Fruit fly (Drosophila melanogaster): ENCODE results near the gene Mtr4.
A peak's percentile ranks its signal among the peaks of the same experiment; 100 is the strongest.

Gene Mtr4

DNA sequence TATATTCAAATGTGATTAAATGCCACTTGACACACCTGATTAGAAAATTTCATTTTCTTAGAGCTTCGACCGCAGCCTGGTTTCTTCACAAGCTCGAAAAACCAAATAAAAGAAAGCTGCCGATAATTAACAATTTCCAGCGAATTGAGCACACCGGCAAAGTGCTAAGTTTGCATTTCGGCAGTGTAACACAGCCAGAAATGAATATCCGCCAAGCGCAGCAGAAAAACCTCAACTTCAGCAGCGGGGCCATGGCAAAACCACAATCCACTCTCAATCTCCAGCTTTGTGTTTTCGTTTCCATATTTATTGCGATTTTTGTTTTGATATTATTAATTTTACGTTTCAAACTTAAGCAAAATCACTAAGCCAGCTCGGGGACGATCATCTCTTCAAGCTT lies 2.8 kb upstream of the Mtr4 start:
- TF ChIP-seq CG17801 (GFP tag; optimal IDR thresholded peaks at IDR 0.05; ENCODE audit: partially characterized antibody), result peak; percentile 50

DNA sequence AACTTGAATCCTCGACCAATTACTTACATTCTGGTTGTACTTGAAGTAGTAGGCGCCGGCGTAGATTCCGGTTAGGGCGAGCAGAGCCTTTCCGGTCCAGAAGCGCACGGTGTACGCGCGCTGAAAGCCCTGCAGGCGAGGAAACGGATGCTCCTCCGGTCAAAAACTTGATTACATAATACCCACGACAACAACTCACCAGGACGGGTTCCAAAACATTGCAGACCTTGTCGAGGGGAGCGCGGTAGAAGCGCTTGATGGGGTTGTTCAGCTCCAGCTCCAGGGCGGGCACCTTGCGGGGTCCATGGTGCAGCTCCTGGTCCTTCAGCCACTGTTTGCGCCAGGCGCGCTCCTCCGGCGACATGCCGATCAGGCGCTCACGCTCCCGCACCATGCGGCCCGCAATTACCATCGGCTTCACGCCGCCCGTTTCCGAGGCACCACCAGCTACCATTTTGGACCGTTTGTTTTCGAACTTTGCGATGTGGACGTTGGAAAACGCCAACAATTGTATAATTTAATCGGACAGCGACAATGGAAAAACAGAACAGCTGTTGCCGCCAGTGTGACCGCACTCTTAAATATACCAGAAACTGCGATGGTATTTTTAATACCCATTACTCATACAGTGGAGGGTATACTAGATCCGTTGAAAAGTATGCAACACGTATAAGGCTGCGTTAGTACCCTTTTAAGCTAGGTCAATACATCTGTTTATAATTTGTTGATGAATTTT lies 1.4 kb upstream of the Mtr4 start, which contains the start of gene ND-B17:
Gene ND-B17, minus strand, starts transcription at position 556 of the 736 bp plus-strand sequence.
- TF ChIP-seq CG17801 (GFP tag; optimal IDR thresholded peaks at IDR 0.05; ENCODE audit: partially characterized antibody), result no peak

DNA sequence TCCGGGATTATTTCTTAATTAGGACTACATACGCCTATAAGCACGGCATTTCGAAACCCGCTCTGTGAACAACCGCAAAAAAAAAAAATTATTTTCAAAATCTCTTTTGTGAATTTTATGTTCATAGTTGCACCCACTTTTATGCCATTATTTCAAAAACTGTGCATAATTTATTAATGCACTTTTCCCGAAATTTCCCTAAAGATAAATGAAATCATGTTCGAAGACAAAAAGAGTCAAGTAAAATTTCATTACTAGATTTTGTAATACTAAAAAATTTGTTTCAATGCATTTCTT lies 856 bp upstream of the Mtr4 start:
- no peak for TF ChIP-seq CG17801 (GFP tag; optimal IDR thresholded peaks at IDR 0.05; ENCODE audit: partially characterized antibody)

DNA sequence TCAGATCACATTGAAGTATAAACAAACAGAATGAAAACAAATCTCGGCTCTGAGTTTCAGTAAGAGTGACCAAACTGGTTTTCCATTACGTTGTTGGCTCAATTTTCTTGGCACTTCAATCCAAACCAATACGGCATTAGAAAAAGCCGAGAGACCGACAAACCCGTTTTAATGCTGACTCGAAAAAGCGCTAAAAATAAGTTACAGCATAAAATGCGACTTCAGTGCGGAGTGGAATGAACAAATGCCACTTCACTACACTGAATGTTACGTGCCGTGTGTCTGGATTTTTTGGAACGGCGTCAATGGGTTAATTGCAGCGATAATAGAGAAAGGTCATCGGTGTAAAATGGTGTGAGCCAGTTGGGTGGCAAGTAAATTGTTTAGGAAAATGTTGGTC lies 8.6 kb downstream of the Mtr4 start:
- no peak for TF ChIP-seq CG17801 (GFP tag; optimal IDR thresholded peaks at IDR 0.05; ENCODE audit: partially characterized antibody)

DNA sequence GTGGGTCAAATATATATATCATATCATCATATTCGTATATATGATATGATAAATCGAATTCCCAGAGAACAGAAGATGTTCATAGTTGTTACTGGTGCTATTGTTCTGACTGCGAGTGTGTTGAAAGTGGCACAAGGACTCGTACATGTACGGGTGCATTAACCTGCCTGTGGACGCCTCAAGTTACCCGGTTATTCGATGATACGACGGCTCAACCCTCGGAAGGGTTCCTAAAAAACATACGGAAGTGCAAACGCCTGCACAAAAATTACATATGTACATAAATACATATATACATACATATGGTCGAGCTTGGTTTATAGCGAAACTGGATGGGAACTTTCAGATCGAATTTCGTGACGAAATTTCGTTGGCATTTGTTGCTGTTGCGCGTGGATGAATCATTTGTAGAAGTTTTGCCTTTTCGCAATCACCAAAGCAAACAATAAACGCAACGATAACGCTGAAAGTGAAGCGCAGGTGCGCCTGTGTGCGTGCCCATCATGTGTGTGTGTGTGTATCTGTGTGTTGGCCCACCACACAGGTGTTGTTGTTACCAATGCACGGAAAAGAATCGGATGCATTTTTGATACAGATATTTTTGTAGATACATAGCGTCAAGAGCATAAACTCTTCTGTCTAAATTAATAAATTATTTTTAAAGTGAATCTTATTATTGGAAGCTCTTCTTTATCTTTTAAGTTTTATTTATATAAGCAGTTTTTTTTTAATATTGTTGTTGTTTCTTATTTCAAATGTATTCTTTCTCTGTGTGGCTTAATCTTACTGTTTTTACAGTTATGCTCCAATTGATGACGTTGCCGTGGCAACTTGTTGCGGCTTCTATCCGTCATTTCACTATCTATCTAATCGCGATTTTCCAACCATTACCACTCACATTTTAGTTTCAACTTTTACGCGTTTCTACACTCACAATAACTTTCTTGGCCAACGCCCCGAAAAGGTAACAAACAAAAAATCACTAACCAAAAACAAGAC lies 9.6 kb downstream of the Mtr4 start:
- TF ChIP-seq CG17801 (GFP tag; optimal IDR thresholded peaks at IDR 0.05; ENCODE audit: partially characterized antibody), result peak; percentile 37

DNA sequence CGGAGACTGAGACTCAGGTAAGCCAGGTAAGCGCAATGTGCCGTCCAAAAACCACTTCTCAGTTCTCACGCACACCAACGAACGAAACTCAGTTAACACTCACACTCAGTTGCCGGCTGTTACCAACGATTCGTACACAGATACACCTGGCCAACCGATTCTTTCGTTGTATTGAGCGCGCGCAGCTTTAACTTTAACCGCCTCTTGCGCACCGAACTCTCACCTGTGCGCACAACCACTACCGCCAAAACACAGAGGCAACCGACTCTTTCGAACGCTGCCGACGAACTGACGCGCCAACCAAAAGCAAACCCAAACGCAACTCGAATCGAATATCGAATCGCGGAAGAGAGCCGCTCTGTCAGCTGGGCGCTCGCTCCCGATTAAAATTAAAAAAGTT lies 10.4 kb downstream of the Mtr4 start, which contains the start of gene Gli:
Gene Gli, minus strand, starts transcription at position 293 of the 400 bp plus-strand sequence.
- peak; percentile 29 for TF ChIP-seq CG17801 (GFP tag; optimal IDR thresholded peaks at IDR 0.05; ENCODE audit: partially characterized antibody)

DNA sequence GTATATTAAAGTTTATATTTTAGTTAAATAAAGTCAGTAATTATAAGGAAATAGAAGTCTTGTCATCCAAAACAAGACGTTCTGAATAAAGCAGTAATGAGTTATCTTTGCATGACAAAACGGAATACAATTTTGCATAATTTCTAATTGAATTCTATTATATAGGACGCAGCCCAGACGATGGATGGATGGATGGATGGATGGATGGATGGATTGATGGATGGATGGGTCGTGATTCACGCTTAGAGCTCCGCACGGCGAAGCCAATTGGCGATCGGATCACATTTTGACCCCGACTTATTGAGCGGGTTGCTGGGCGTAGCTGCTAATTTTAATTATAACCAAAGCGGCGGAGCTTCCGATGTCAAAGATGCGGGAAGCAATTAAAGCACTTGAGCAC lies 11.3 kb downstream of the Mtr4 start:
- TF ChIP-seq CG17801 (GFP tag; optimal IDR thresholded peaks at IDR 0.05; ENCODE audit: partially characterized antibody), result no peak

DNA sequence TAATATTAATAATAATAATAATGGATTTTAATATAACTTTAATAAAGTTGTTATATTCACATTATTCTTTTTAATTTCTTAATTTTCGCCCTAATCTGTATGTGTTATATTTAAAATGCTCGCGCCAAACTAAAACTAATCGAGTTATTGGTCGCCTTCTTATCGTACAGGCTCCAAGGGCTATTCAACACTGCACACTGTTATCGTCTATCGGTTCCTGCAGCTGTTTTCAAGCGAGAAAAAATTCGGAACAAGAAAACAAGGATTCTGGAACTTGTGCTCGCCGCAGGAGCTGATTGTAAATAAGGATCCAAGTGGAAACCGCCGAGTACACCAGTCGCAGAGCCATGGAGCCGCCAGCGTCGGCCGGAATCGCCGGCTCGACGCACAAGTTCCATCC lies 12.0 kb downstream of the Mtr4 start, which contains the start of gene CG3793:
Gene CG3793, plus strand, starts transcription at position 192 of the 400 bp plus-strand sequence.
- TF ChIP-seq CG17801 (GFP tag; optimal IDR thresholded peaks at IDR 0.05; ENCODE audit: partially characterized antibody), result no peak

DNA sequence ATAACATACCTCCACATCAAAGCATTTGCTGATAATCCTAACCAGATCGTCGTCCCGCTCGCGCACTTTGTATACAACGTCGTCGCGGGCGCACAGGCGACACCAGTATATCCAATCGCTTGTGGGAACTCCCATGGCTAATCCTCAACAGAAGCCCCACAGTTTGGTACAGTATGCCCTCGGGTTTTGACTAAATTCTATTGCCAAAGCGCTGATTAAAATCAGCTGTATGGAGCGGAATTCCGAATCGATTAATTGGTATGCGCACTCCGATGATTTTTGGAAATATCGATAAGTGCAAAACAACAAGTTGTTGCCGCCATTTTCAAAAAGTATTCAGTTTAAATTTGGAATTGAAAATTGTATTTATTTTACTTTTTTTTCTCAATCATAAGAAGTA lies 16.0 kb downstream of the Mtr4 start, which contains the start of gene wek:
Gene wek, minus strand, starts transcription at position 253 of the 400 bp plus-strand sequence.
- no peak for TF ChIP-seq CG17801 (GFP tag; optimal IDR thresholded peaks at IDR 0.05; ENCODE audit: partially characterized antibody)

DNA sequence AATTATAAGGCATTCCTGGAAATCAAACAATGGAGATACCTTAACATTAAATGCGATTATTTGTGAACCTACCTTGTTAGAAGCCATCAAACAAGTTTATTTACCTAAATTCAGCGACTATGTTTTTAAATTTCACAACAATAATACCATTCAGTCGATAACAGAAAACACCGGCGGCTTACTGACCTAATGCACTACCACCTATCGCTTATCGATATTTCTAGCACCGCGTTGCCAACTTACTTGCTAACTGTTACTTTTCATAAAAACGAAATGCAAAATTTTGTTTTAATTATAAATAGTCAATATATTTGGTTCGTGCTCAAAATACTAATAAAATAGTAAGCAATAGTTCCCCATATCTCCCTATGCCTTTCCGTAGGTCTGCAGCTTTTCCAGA lies 18.9 kb downstream of the Mtr4 start, which contains the start of gene Ku80:
Gene Ku80, minus strand, starts transcription at position 182 of the 400 bp plus-strand sequence.
- TF ChIP-seq CG17801 (GFP tag; optimal IDR thresholded peaks at IDR 0.05; ENCODE audit: partially characterized antibody), result no peak

DNA sequence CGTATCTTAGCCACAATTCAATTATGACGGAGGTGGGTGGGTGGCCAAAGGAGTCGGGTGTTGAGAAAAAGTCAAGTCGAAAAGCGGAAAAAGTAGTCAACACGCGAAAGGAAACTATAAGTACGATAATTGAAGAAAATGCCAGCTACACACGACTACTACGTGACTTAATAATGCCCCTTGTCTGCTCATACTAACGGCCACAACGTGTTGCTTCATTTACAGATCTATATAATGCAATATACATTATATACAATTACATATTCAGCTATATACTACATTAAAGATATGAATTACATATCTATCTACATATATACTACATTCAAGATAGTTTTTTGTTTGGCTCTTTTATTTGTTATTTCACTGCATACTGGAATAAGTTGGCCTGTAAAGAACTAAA lies 20.9 kb downstream of the Mtr4 start, which contains the start of gene CG31826:
Gene CG31826, minus strand, starts transcription at position 101 of the 400 bp plus-strand sequence.
- no peak for TF ChIP-seq CG17801 (GFP tag; optimal IDR thresholded peaks at IDR 0.05; ENCODE audit: partially characterized antibody)

DNA sequence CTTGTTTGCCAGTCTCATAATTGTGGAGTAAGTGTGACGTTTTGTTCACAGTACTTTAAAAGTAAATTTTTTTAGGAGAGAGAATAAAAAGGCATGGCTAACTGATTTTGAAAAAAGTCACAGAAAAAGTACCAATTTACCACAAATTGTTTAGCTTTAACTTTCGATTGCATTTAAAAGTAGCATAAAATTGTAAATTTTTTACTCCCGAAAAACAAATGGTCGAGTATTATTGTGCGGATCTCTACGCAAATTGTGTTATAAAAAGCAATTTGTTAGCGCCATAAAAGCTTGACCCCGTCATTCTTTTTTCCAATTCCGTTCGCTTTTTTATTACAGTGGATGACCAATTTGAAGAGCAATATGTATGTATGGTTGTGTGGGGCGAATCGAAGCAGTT lies 24.7 kb downstream of the Mtr4 start, which contains the start of gene CG43760:
Gene CG43760, minus strand, starts transcription at position 101 of the 400 bp plus-strand sequence.
- no peak for TF ChIP-seq CG17801 (GFP tag; optimal IDR thresholded peaks at IDR 0.05; ENCODE audit: partially characterized antibody)

DNA sequence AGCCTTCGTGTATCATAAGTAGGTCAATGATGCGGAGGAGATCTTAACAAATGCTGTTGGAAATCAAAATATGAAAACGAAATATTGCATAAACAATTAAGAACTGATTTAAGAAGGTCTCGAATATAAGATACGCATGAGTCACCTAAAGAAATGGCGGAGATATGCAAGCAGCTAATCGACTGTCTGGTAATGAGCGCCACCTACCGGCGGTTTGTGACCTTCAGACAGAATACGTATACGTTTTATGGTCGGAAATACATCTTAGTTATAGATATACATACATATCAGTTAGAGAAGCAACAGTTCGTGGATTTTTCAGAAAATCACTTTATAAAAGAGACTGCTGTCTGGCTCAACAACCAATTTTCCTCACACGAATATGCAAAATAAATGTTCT lies 30.9 kb downstream of the Mtr4 start:
- no peak for TF ChIP-seq CG17801 (GFP tag; optimal IDR thresholded peaks at IDR 0.05; ENCODE audit: partially characterized antibody)

DNA sequence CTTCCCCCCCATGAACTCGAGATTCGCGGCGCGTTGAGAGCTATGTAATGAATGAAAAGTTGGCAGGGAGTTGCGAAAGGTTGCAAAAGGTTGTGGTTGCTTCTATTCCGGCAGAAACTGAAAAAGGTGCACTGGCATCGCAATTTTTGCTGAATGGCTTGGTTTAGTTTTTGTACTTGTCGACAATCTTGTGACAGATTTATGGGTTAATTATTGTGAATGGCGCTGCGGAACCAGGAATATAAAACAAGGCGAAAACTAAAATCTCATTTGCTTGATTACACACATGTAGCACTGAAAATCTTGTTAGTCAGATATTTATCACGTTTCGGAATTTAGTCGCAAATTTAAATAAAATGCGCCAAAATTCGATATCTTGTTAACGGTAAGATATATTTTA lies 31.7 kb downstream of the Mtr4 start, which contains the start of gene t-Grip91:
Gene t-Grip91, plus strand, starts transcription at position 301 of the 400 bp plus-strand sequence.
- TF ChIP-seq CG17801 (GFP tag; optimal IDR thresholded peaks at IDR 0.05; ENCODE audit: partially characterized antibody), result no peak

DNA sequence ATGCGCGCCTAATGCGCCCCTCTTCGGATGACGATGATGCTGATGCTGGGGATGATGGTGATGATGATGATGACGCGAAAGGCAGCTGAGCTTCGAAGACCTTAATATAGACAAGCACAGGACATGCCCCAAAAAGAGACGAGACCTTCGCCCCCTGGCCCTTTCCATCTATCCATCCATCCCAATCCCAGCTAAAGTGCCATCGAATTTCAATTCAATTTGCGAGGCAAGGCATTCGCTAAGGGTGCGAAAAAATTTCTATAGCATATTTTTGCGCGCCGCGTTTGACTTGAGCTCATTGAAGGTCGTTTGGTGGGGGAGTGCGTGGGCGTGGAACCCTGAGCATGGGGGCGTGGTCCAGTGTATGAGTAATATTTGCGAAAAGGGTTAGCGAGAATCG lies 44.2 kb downstream of the Mtr4 start:
- no peak for TF ChIP-seq CG17801 (GFP tag; optimal IDR thresholded peaks at IDR 0.05; ENCODE audit: partially characterized antibody)

Measured in ovary, adult (tissue).